Fruit fly (Drosophila melanogaster) Kc167 (cell line): ENCODE data around the gene Or7a.

Source experiments
- h ChIP-seq: fragments of >200 bp; optimal IDR thresholded peaks from 3 replicates; lab custom pipeline; 2018; ENCODE audit warnings: missing external identifiers
- insv ChIP-seq: fragments of >200 bp; optimal IDR thresholded peaks from 3 replicates; lab custom pipeline; 2018; ENCODE audit warnings: missing external identifiers
- psq ChIP-seq: fragments of >200 bp; optimal IDR thresholded peaks from 2 replicates; lab custom pipeline; 2017; ENCODE audit warnings: missing external identifiers
- ttk ChIP-seq: sonication (Bioruptor generic); optimal IDR thresholded peaks from 2 replicates; lab custom pipeline; 2017; ENCODE audit warnings: missing external identifiers

DNA sequence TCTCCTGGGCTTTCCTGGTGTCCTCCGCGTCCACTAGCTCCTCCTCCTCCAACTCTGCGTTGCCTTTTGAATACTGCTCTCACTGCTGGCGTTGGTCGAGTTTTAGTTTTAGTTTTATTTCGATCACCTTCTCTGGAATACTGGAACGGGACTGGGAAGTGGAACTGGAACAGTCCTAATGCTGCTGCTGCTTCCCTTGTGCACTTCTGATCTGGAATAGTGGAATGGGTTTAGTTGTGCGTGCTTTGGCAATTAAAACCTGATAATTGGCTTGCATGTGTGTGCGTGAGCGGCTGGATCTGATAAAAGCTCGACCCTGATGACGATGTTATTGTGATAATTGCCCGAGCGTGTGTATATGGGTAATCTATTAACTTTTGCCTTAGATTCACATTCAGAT lies 24.8 kb downstream of the Or7a start:
- TF ChIP-seq h (lab: Kevin White, UChicago) (no peak), psq (lab: Kevin White, UChicago) (no peak), ttk (no peak), insv (lab: Kevin White, UChicago) (no peak)
